Worm (Caenorhabditis elegans): ENCODE measurements around the gene srab-2.

DNA sequence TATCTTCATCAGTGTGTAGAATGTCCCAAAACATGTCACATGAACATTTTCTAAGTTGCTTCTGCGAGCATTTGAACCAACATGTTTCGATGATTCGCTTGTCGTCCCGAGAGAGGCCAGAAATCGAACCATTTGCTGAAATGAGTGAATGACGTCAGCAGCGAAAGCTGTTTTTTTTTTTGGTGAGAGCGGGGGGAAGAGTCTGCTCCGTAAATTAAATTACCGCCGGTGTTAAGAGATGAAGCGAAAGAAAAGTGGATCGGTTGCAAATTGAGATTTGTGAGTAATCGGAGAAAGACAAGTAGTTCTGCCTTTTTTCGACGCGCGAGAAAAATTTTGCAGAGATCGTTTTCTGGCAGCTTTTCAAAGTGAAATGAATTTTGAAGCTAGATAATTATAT lies 16.5 kb downstream of the srab-2 start:
- TF ChIP-seq efl-1 (optimal IDR thresholded peaks at IDR 0.05) = no peak
- peak in 1 of 2 experiments; percentile 38 for TF ChIP-seq efl-1 (GFP tag; optimal IDR thresholded peaks at IDR 0.05 in 1 of 2)
- no peak for TF ChIP-seq lin-13 (GFP tag; optimal IDR thresholded peaks at IDR 0.05)
- no peak for TF ChIP-seq lir-3 (tag; optimal IDR thresholded peaks at IDR 0.05; ENCODE audit: poor library complexity)
- TF ChIP-seq dsc-1 (tag; optimal IDR thresholded peaks at IDR 0.05) = no peak
- no peak for TF ChIP-seq aly-2 (tag; optimal IDR thresholded peaks at IDR 0.05)
- TF ChIP-seq nhr-11 (tag; optimal IDR thresholded peaks at IDR 0.05) = no peak
- TF ChIP-seq tbx-2 (tag; optimal IDR thresholded peaks at IDR 0.05) = peak; percentile 63
- no peak for TF ChIP-seq snpc-4 (tag; optimal IDR thresholded peaks at IDR 0.05)
- no peak for TF ChIP-seq nhr-19 (GFP tag; conservative IDR thresholded peaks at IDR 0.05)
- no peak for TF ChIP-seq elt-3 (tag; optimal IDR thresholded peaks at IDR 0.05)
